Worm (Caenorhabditis elegans): ENCODE data around the gene C02G6.3.

DNA sequence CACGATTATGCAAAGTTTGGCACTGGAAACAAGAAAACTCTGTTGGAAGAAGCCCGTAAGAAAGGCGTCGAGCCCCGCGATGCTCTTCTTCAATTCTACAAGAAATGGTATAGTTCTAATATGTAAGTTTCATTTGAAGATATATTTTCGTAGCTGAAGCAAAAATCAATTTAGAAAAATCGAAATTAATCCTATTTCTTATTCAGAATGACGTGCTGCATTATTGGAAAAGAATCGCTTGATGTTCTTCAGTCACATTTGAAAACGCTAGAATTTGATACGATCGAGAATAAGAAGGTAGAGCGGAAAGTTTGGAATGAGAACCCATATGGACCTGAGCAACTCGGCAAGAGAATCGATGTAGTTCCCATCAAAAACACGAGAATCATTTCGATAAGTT, 3.2 kb upstream of the C02G6.3 start:
- TF ChIP-seq mab-5 (tag; optimal IDR thresholded peaks at IDR 0.05) (no peak), lin-13 (tag; optimal IDR thresholded peaks at IDR 0.05) (no peak), blmp-1 (tag; optimal IDR thresholded peaks at IDR 0.05) (no peak), unc-62 (GFP tag; optimal IDR thresholded peaks at IDR 0.05) (no peak), sem-2 (GFP tag; optimal IDR thresholded peaks at IDR 0.05) (no peak)
